Worm (Caenorhabditis elegans) whole organism, L2 larva: Measurements from ENCODE around the gene ergi-3.

Experiments used
- C34F6.9 ChIP-seq: fragments of 150-350 bp; optimal IDR thresholded peaks from 2 replicates; lab custom pipeline; 2014; ENCODE audit warnings: missing biosample characterization, missing genetic modification characterization
- R02D3.7 ChIP-seq: fragments of 150-350 bp; optimal IDR thresholded peaks from 2 replicates; lab custom pipeline; 2014; ENCODE audit warnings: missing biosample characterization, missing genetic modification characterization
- Y55F3AM.14 ChIP-seq: fragments of 200-800 bp; sonication (Bioruptor generic); optimal IDR thresholded peaks from 2 replicates; lab custom pipeline; 2018; ENCODE audit warnings: mild to moderate bottlenecking, missing genetic modification characterization, missing compliant biosample characterization
- ZK546.5 ChIP-seq: sonication (generic microtip); optimal IDR thresholded peaks from 2 replicates; lab custom pipeline; 2017; ENCODE audit warnings: missing biosample characterization, missing genetic modification characterization
- aly-2 ChIP-seq: fragments of 150-350 bp; optimal IDR thresholded peaks from 2 replicates; lab custom pipeline; 2014; ENCODE audit warnings: missing biosample characterization, missing genetic modification characterization
- ama-1 ChIP-seq: fragments of 150-350 bp; optimal IDR thresholded peaks from 2 replicates; lab custom pipeline; 2018; ENCODE audit warnings: inconsistent platforms
- blmp-1 ChIP-seq: sonication (generic microtip); optimal IDR thresholded peaks from 2 replicates; lab custom pipeline; 2017; ENCODE audit warnings: missing genetic modification characterization, mild to moderate bottlenecking, missing compliant biosample characterization, antibody characterized with exemption, moderate library complexity; ENCODE audit not compliant: insufficient read depth
- ceh-16 ChIP-seq: fragments of 150-350 bp; optimal IDR thresholded peaks from 2 replicates; lab custom pipeline; 2014; ENCODE audit warnings: missing biosample characterization, missing genetic modification characterization
- ceh-82 ChIP-seq: fragments of 150-350 bp; optimal IDR thresholded peaks from 2 replicates; lab custom pipeline; 2014; ENCODE audit warnings: missing biosample characterization, missing genetic modification characterization
- crh-2 ChIP-seq: sonication (generic microtip); optimal IDR thresholded peaks from 2 replicates; lab custom pipeline; 2017; ENCODE audit warnings: missing biosample characterization, missing genetic modification characterization
- dmd-4 ChIP-seq: sonication (generic microtip); optimal IDR thresholded peaks from 2 replicates; lab custom pipeline; 2017; ENCODE audit warnings: missing biosample characterization, missing genetic modification characterization
- egl-27 ChIP-seq: sonication (generic microtip); optimal IDR thresholded peaks from 3 replicates; lab custom pipeline; 2017; ENCODE audit warnings: missing biosample characterization, missing genetic modification reagents, missing genetic modification characterization
- elt-1 ChIP-seq: fragments of 150-350 bp; optimal IDR thresholded peaks from 2 replicates; lab custom pipeline; 2014; ENCODE audit warnings: missing biosample characterization, missing genetic modification characterization
- elt-3 ChIP-seq: sonication (generic microtip); optimal IDR thresholded peaks from 2 replicates; lab custom pipeline; 2017; ENCODE audit warnings: missing biosample characterization, missing genetic modification characterization
- fos-1 ChIP-seq: fragments of 150-350 bp; optimal IDR thresholded peaks from 2 replicates; lab custom pipeline; 2014; ENCODE audit warnings: missing biosample characterization, missing genetic modification characterization
- gmeb-1 ChIP-seq: fragments of 150-350 bp; optimal IDR thresholded peaks from 2 replicates; lab custom pipeline; 2014; ENCODE audit warnings: missing biosample characterization, missing genetic modification characterization
- lin-11 ChIP-seq: fragments of 150-350 bp; sonication (generic microtip); optimal IDR thresholded peaks from 2 replicates; lab custom pipeline; 2014; ENCODE audit warnings: missing biosample characterization, missing genetic modification characterization, inconsistent platforms, mixed read lengths
- lin-13 ChIP-seq: fragments of 150-350 bp; optimal IDR thresholded peaks from 2 replicates; lab custom pipeline; 2014; ENCODE audit warnings: missing biosample characterization, missing genetic modification reagents, missing genetic modification characterization
- lsy-2 ChIP-seq, 2 experiments: fragments of 150-350 bp in 1 of 2; sonication (generic microtip) in 1 of 2; optimal IDR thresholded peaks; 2 replicates each; lab custom pipeline; 2014 to 2017; ENCODE audit warnings: missing biosample characterization in 2 of 2, missing genetic modification characterization in 2 of 2
- mab-5 ChIP-seq: fragments of 150-350 bp; optimal IDR thresholded peaks from 2 replicates; lab custom pipeline; 2014; ENCODE audit warnings: missing biosample characterization, missing genetic modification characterization
- mbf-1 ChIP-seq: sonication (generic microtip); optimal IDR thresholded peaks from 2 replicates; lab custom pipeline; 2017; ENCODE audit warnings: missing biosample characterization, missing genetic modification characterization
- mdl-1 ChIP-seq, 2 experiments: fragments of 150-350 bp in 1 of 2; sonication (generic microtip) in 1 of 2; optimal IDR thresholded peaks; 2 replicates each; lab custom pipeline; 2017; ENCODE audit warnings: missing biosample characterization in 2 of 2, missing genetic modification characterization in 2 of 2
- nhr-12 ChIP-seq: fragments of 150-350 bp; optimal IDR thresholded peaks from 2 replicates; lab custom pipeline; 2014; ENCODE audit warnings: missing biosample characterization, missing genetic modification characterization
- nhr-129 ChIP-seq: fragments of 150-350 bp; optimal IDR thresholded peaks from 2 replicates; lab custom pipeline; 2014; ENCODE audit warnings: missing biosample characterization, missing genetic modification characterization
- nhr-21 ChIP-seq: fragments of 150-350 bp; optimal IDR thresholded peaks from 2 replicates; lab custom pipeline; 2014; ENCODE audit warnings: missing biosample characterization, missing genetic modification characterization
- nhr-23 ChIP-seq: fragments of 150-350 bp; optimal IDR thresholded peaks from 2 replicates; lab custom pipeline; 2014; ENCODE audit warnings: missing biosample characterization, missing genetic modification reagents, missing genetic modification characterization
- nhr-237 ChIP-seq: fragments of 150-350 bp; optimal IDR thresholded peaks from 2 replicates; lab custom pipeline; 2014; ENCODE audit warnings: missing biosample characterization, missing genetic modification characterization
- nhr-25 ChIP-seq: fragments of 150-350 bp; sonication (generic microtip); optimal IDR thresholded peaks from 3 replicates; lab custom pipeline; 2014; ENCODE audit warnings: missing biosample characterization, missing genetic modification characterization
- nhr-77 ChIP-seq: fragments of 150-350 bp; optimal IDR thresholded peaks from 2 replicates; lab custom pipeline; 2014; ENCODE audit warnings: missing biosample characterization, missing genetic modification characterization
- peb-1 ChIP-seq: fragments of 150-350 bp; optimal IDR thresholded peaks from 2 replicates; lab custom pipeline; 2014; ENCODE audit warnings: missing biosample characterization, missing genetic modification characterization
- skn-1 ChIP-seq: sonication (generic microtip); optimal IDR thresholded peaks from 2 replicates; lab custom pipeline; 2017; ENCODE audit warnings: missing biosample characterization, missing genetic modification characterization
- sma-3 ChIP-seq: sonication (generic microtip); optimal IDR thresholded peaks from 2 replicates; lab custom pipeline; 2016; ENCODE audit warnings: missing genetic modification reagents, missing genetic modification characterization, missing compliant biosample characterization
- sma-9 ChIP-seq, 2 experiments: fragments of 150-350 bp in 1 of 2; sonication (generic microtip) in 1 of 2; optimal IDR thresholded peaks; 2 replicates each; lab custom pipeline; 2014 to 2016; ENCODE audit warnings: missing genetic modification characterization in 2 of 2, mild to moderate bottlenecking in 1 of 2, missing biosample characterization in 1 of 2, missing compliant biosample characterization in 1 of 2, missing genetic modification reagents in 1 of 2, moderate library complexity in 1 of 2
- snpc-4 ChIP-seq: fragments of 150-350 bp; optimal IDR thresholded peaks from 2 replicates; lab custom pipeline; 2014; ENCODE audit warnings: missing biosample characterization, missing genetic modification characterization
- unc-39 ChIP-seq: fragments of 150-350 bp; optimal IDR thresholded peaks from 2 replicates; lab custom pipeline; 2014; ENCODE audit warnings: missing biosample characterization, missing genetic modification characterization
- unc-55 ChIP-seq: fragments of 150-350 bp; sonication (generic microtip); optimal IDR thresholded peaks from 3 replicates; lab custom pipeline; 2014; ENCODE audit warnings: missing biosample characterization, missing genetic modification reagents, missing genetic modification characterization
- unc-62 ChIP-seq: fragments of 150-350 bp; optimal IDR thresholded peaks from 2 replicates; lab custom pipeline; 2014; ENCODE audit warnings: missing biosample characterization, missing genetic modification reagents, missing genetic modification characterization
- ztf-1 ChIP-seq: fragments of 200-800 bp; sonication (Bioruptor generic); conservative IDR thresholded peaks from 2 replicates; pipeline ENCODE4 v1.3.6; 2022; ENCODE audit warnings: missing genetic modification characterization, missing compliant biosample characterization
- ztf-4 ChIP-seq: fragments of 150-350 bp; optimal IDR thresholded peaks from 2 replicates; lab custom pipeline; 2014; ENCODE audit warnings: missing biosample characterization, missing genetic modification characterization

ergi-3 gene

ce11 chrX:15593366-15593765, 23.2 kb downstream of the ergi-3 start:
- no peak for TF ChIP-seq mab-5 (tag; lab: Kevin White, UChicago)
- no peak for TF ChIP-seq lin-13 (GFP tag; lab: Kevin White, UChicago)
- TF ChIP-seq gmeb-1 (tag; lab: Kevin White, UChicago) = no peak
- TF ChIP-seq Y55F3AM.14 (GFP tag; lab: Kevin White, UChicago) = no peak
- TF ChIP-seq skn-1 (tag; lab: Kevin White, UChicago) = no peak
- TF ChIP-seq elt-3 (tag; lab: Kevin White, UChicago) = no peak
- no peak for TF ChIP-seq egl-27 (tag; lab: Kevin White, UChicago)
- no peak for TF ChIP-seq aly-2
- TF ChIP-seq ama-1 (lab: Kevin White, UChicago) = no peak
- no peak for TF ChIP-seq lsy-2 (tag; optimal IDR thresholded peaks at IDR 0.05; lab: Kevin White, UChicago)
- no peak for TF ChIP-seq dmd-4 (tag; lab: Kevin White, UChicago)
- no peak for TF ChIP-seq ZK546.5
- no peak for TF ChIP-seq blmp-1 (tag; lab: Kevin White, UChicago)
- TF ChIP-seq mbf-1 = no peak
- no peak for TF ChIP-seq nhr-21 (tag; lab: Kevin White, UChicago)
- TF ChIP-seq R02D3.7 (tag; lab: Kevin White, UChicago) = no peak
- no peak for TF ChIP-seq nhr-23 (tag; lab: Kevin White, UChicago)

- TF ChIP-seq elt-1 (tag; lab: Kevin White, UChicago) (no peak), nhr-77 (tag; lab: Kevin White, UChicago) (no peak), unc-55 (GFP tag; lab: Kevin White, UChicago) (no peak), nhr-129 (no peak)
Observed at ce11 chrX:15591068-15591467, 25.5 kb downstream of the ergi-3 start, which contains the start of gene usp-33. TSS of gene usp-33 (plus strand) at chrX:15591368.

- TF ChIP-seq C34F6.9 = no peak
- no peak for TF ChIP-seq lin-11 (tag; lab: Kevin White, UChicago)
- no peak for TF ChIP-seq ZK546.5
- TF ChIP-seq crh-2 (tag; lab: Kevin White, UChicago) = peak; percentile 1
- TF ChIP-seq ztf-4 = no peak
- TF ChIP-seq nhr-25 (tag; lab: Kevin White, UChicago) = no peak
- TF ChIP-seq blmp-1 (tag; lab: Kevin White, UChicago) = no peak
- TF ChIP-seq unc-55 (GFP tag; lab: Kevin White, UChicago) = peak; percentile 54
- peak; percentile 23 for TF ChIP-seq nhr-129
- no peak for TF ChIP-seq dmd-4 (tag; lab: Kevin White, UChicago)
- peak in 1 of 2 experiments; percentile 36 for TF ChIP-seq lsy-2 (tag; optimal IDR thresholded peaks at IDR 0.05; lab: Kevin White, UChicago)
- TF ChIP-seq ztf-1 = no peak
- no peak for TF ChIP-seq mab-5 (tag; lab: Kevin White, UChicago)
Observed at ce11 chrX:15590347-15590928, 26.1 kb downstream of the ergi-3 start, which contains the start of gene gas-1. TSS of gene gas-1 (minus strand) at chrX:15590397.

- peak; percentile 53 for TF ChIP-seq snpc-4 (tag; lab: Kevin White, UChicago)
- no peak for TF ChIP-seq C34F6.9
Observed at ce11 chrX:15586192-15586591, 30.4 kb downstream of the ergi-3 start.

ce11 chrX:15585144-15585543, 31.4 kb downstream of the ergi-3 start:
- TF ChIP-seq lin-13 (GFP tag; lab: Kevin White, UChicago) (no peak), ztf-1 (no peak), blmp-1 (tag; lab: Kevin White, UChicago) (no peak), lin-11 (tag; lab: Kevin White, UChicago) (no peak), nhr-129 (no peak), ztf-4 (no peak), mbf-1 (no peak), sma-9 (GFP tag; optimal IDR thresholded peaks at IDR 0.05; lab: Kevin White, UChicago) (no peak), sma-9 (tag; optimal IDR thresholded peaks at IDR 0.05; lab: Kevin White, UChicago) (no peak), nhr-23 (tag; lab: Kevin White, UChicago) (no peak), unc-62 (no peak)

ce11 chrX:15576942-15577341, 39.6 kb downstream of the ergi-3 start, which contains the start of gene K09A9.6:
TSS of gene K09A9.6 (plus strand) at chrX:15577242.
- TF ChIP-seq Y55F3AM.14 (GFP tag; lab: Kevin White, UChicago) (no peak), sma-3 (GFP tag; lab: Kevin White, UChicago) (no peak), R02D3.7 (tag; lab: Kevin White, UChicago) (no peak), nhr-237 (tag; lab: Kevin White, UChicago) (no peak), C34F6.9 (no peak), lin-11 (tag; lab: Kevin White, UChicago) (no peak), ceh-82 (tag; lab: Kevin White, UChicago) (no peak), nhr-12 (tag; lab: Kevin White, UChicago) (no peak), unc-39 (no peak), elt-3 (tag; lab: Kevin White, UChicago) (no peak), elt-1 (tag; lab: Kevin White, UChicago) (no peak), ceh-16 (tag; lab: Kevin White, UChicago) (no peak), mdl-1 (tag; optimal IDR thresholded peaks at IDR 0.05; lab: Kevin White, UChicago) (no peak), fos-1 (tag; lab: Kevin White, UChicago) (no peak), peb-1 (tag; lab: Kevin White, UChicago) (no peak), ZK546.5 (no peak), blmp-1 (tag; lab: Kevin White, UChicago) (no peak), egl-27 (tag; lab: Kevin White, UChicago) (no peak), snpc-4 (tag; lab: Kevin White, UChicago) (no peak)
- TF ChIP-seq, all 48 proteins: peak for 0
